Worm (Caenorhabditis elegans): ENCODE measurements around the gene T28D6.4.

Gene T28D6.4

ce11 chrIII:11380555-11380954 lies 20.3 kb downstream of the T28D6.4 start:
- TF ChIP-seq snpc-4 (tag; optimal IDR thresholded peaks at IDR 0.05) (no peak), fos-1 (tag; optimal IDR thresholded peaks at IDR 0.05) (peak; percentile 49), nhr-25 (tag; optimal IDR thresholded peaks at IDR 0.05) (peak; percentile 19), C34F6.9 (tag; optimal IDR thresholded peaks at IDR 0.05) (peak; percentile 25), lin-13 (GFP tag; optimal IDR thresholded peaks at IDR 0.05) (peak; percentile 8), ZK546.5 (tag; optimal IDR thresholded peaks at IDR 0.05) (no peak), crh-2 (tag; optimal IDR thresholded peaks at IDR 0.05) (peak; percentile 18), lsy-2 (tag; optimal IDR thresholded peaks at IDR 0.05) (peak in 1 of 2 experiments; percentile 30), nhr-21 (tag; optimal IDR thresholded peaks at IDR 0.05) (no peak), nhr-129 (tag; optimal IDR thresholded peaks at IDR 0.05) (peak; percentile 21)

- TF ChIP-seq ZK546.5 (tag; optimal IDR thresholded peaks at IDR 0.05) (no peak), ceh-82 (tag; optimal IDR thresholded peaks at IDR 0.05) (no peak), sma-3 (GFP tag; optimal IDR thresholded peaks at IDR 0.05) (no peak), C34F6.9 (tag; optimal IDR thresholded peaks at IDR 0.05) (no peak), blmp-1 (tag; optimal IDR thresholded peaks at IDR 0.05; ENCODE audit: insufficient read depth) (no peak), ceh-16 (tag; optimal IDR thresholded peaks at IDR 0.05) (no peak), sem-4 (tag; optimal IDR thresholded peaks at IDR 0.05) (no peak), alr-1 (tag; optimal IDR thresholded peaks at IDR 0.05) (no peak), crh-2 (tag; optimal IDR thresholded peaks at IDR 0.05) (no peak), skn-1 (tag; optimal IDR thresholded peaks at IDR 0.05) (no peak), sma-9 (GFP tag; optimal IDR thresholded peaks at IDR 0.05) (no peak), sma-9 (tag; optimal IDR thresholded peaks at IDR 0.05) (no peak), lin-11 (tag; optimal IDR thresholded peaks at IDR 0.05) (no peak), fos-1 (tag; optimal IDR thresholded peaks at IDR 0.05) (no peak)
Measured at ce11 chrIII:11381922-11382321, 21.7 kb downstream of the T28D6.4 start, which contains the start of gene subs-4. Gene subs-4, plus strand, starts transcription at chrIII:11382222.

ce11 chrIII:11389384-11389783 lies 29.1 kb downstream of the T28D6.4 start:
- TF ChIP-seq nhr-77 (tag; optimal IDR thresholded peaks at IDR 0.05), result no peak
- TF ChIP-seq lsy-2 (tag; optimal IDR thresholded peaks at IDR 0.05), result no peak
- TF ChIP-seq dmd-4 (tag; optimal IDR thresholded peaks at IDR 0.05), result no peak
- no peak for TF ChIP-seq ceh-16 (tag; optimal IDR thresholded peaks at IDR 0.05)
- no peak for TF ChIP-seq ceh-82 (tag; optimal IDR thresholded peaks at IDR 0.05)
- no peak for TF ChIP-seq F13H6.1 (tag; optimal IDR thresholded peaks at IDR 0.05)
- no peak for TF ChIP-seq mab-5 (tag; optimal IDR thresholded peaks at IDR 0.05)
- TF ChIP-seq skn-1 (tag; optimal IDR thresholded peaks at IDR 0.05), result no peak
- no peak for TF ChIP-seq nhr-11 (tag; optimal IDR thresholded peaks at IDR 0.05)
- TF ChIP-seq elt-1 (tag; optimal IDR thresholded peaks at IDR 0.05), result no peak
- TF ChIP-seq gmeb-1 (tag; optimal IDR thresholded peaks at IDR 0.05), result no peak

ce11 chrIII:11390832-11391231 lies 30.6 kb downstream of the T28D6.4 start:
- no peak for TF ChIP-seq ZK546.5 (tag; optimal IDR thresholded peaks at IDR 0.05)
- TF ChIP-seq sma-9 (GFP tag; optimal IDR thresholded peaks at IDR 0.05), result no peak
- no peak for TF ChIP-seq sma-9 (tag; optimal IDR thresholded peaks at IDR 0.05)
- TF ChIP-seq alr-1 (tag; optimal IDR thresholded peaks at IDR 0.05), result no peak
- TF ChIP-seq nhr-11 (tag; optimal IDR thresholded peaks at IDR 0.05), result no peak
- TF ChIP-seq ztf-1 (GFP tag; conservative IDR thresholded peaks at IDR 0.05), result no peak

- TF ChIP-seq nhr-23 (tag; optimal IDR thresholded peaks at IDR 0.05) (no peak), C34F6.9 (tag; optimal IDR thresholded peaks at IDR 0.05) (peak; percentile 3), lsy-2 (tag; optimal IDR thresholded peaks at IDR 0.05) (peak in 1 of 2 experiments; percentile 28)
Measured at ce11 chrIII:11391601-11392520, 31.6 kb downstream of the T28D6.4 start.

- no peak for TF ChIP-seq nhr-12 (tag; optimal IDR thresholded peaks at IDR 0.05)
- TF ChIP-seq fos-1 (tag; optimal IDR thresholded peaks at IDR 0.05), result no peak
- no peak for TF ChIP-seq nhr-129 (tag; optimal IDR thresholded peaks at IDR 0.05)
- no peak for TF ChIP-seq nhr-237 (tag; optimal IDR thresholded peaks at IDR 0.05)
- no peak for TF ChIP-seq alr-1 (tag; optimal IDR thresholded peaks at IDR 0.05)
- no peak for TF ChIP-seq dmd-4 (tag; optimal IDR thresholded peaks at IDR 0.05)
- TF ChIP-seq zag-1 (tag; optimal IDR thresholded peaks at IDR 0.05), result no peak
- TF ChIP-seq mab-5 (tag; optimal IDR thresholded peaks at IDR 0.05), result no peak
Measured at ce11 chrIII:11392740-11393139, 32.5 kb downstream of the T28D6.4 start.
